Fruit fly (Drosophila melanogaster) whole organism: ENCODE results near the gene CG6654.

Experiments
- CG8478 ChIP-seq: fragments of >200 bp; optimal IDR thresholded peaks from 2 replicates; lab custom pipeline; 2018; ENCODE audit warnings: inconsistent platforms
- Dll ChIP-seq: fragments of >200 bp; optimal IDR thresholded peaks from 2 replicates; lab custom pipeline; 2017
- EcR ChIP-seq, 2 experiments: fragments of >200 bp; optimal IDR thresholded peaks; 2 replicates each; lab custom pipeline; 2017; ENCODE audit warnings: missing biosample characterization in 2 of 2, missing genetic modification characterization in 2 of 2, missing genetic modification reagents in 2 of 2
- pan ChIP-seq: fragments of >200 bp; optimal IDR thresholded peaks from 2 replicates; lab custom pipeline; 2017
- psq ChIP-seq: fragments of >200 bp; optimal IDR thresholded peaks from 2 replicates; lab custom pipeline; 2017
- usp ChIP-seq: fragments of >200 bp; optimal IDR thresholded peaks from 2 replicates; lab custom pipeline; 2017; ENCODE audit warnings: missing biosample characterization, missing genetic modification characterization, mixed read lengths

- TF ChIP-seq CG8478 (lab: Kevin White, UChicago) (no peak), psq (lab: Kevin White, UChicago) (no peak), pan (no peak), usp (no peak), Dll (lab: Kevin White, UChicago) (no peak), EcR (GFP tag; optimal IDR thresholded peaks at IDR 0.05; lab: Kevin White, UChicago) (no peak)
Measured at dm6 chr3R:15242186-15243045, 29.0 kb upstream of the CG6654 start, which contains the start of the genes tefu and Hsc70-4.
